Worm (Caenorhabditis elegans) whole organism, young adult: ENCODE data around the gene F38B7.17.

Experiments
- B0336.3 ChIP-seq: fragments of 200-800 bp; sonication (Bioruptor generic); IDR thresholded peaks from 2 replicates; pipeline ENCODE4 v1.3.6; 2022; ENCODE audit warnings: missing genetic modification characterization, missing compliant biosample characterization
- akir-1 ChIP-seq: fragments of 200-800 bp; sonication (Bioruptor generic); optimal IDR thresholded peaks from 2 replicates; lab custom pipeline; 2018; ENCODE audit warnings: mild to moderate bottlenecking, missing genetic modification characterization, moderate library complexity, missing compliant biosample characterization
- attf-3 ChIP-seq: fragments of 200-800 bp; sonication (Bioruptor generic); conservative IDR thresholded peaks from 2 replicates; pipeline ENCODE4 v1.3.6; 2022; ENCODE audit warnings: missing genetic modification reagents, missing genetic modification characterization, missing compliant biosample characterization
- hlh-12 ChIP-seq: sonication (generic microtip); optimal IDR thresholded peaks from 2 replicates; lab custom pipeline; 2016; ENCODE audit warnings: missing genetic modification characterization, missing compliant biosample characterization
- madf-6 ChIP-seq: fragments of 200-800 bp; sonication (Bioruptor generic); IDR thresholded peaks from 2 replicates; pipeline ENCODE4 v1.3.6; 2022; ENCODE audit warnings: missing genetic modification reagents, missing genetic modification characterization, missing compliant biosample characterization
- pha-4 ChIP-seq: fragments of 150-350 bp; sonication (generic microtip); optimal IDR thresholded peaks from 2 replicates; lab custom pipeline; 2014; ENCODE audit warnings: missing biosample characterization, missing genetic modification reagents, missing genetic modification characterization
- snpc-4 ChIP-seq, 5 experiments: fragments of 150-350 bp in 1 of 5; sonication (generic microtip) in 4 of 5; optimal IDR thresholded peaks; 2 replicates each; lab custom pipeline; 2014 to 2018; ENCODE audit warnings: missing genetic modification characterization in 5 of 5, missing biosample characterization in 3 of 5, antibody characterized with exemption in 2 of 5, mild to moderate bottlenecking in 2 of 5, missing compliant biosample characterization in 2 of 5, missing genotype in 2 of 5, moderate library complexity in 2 of 5, missing genetic modification reagents in 1 of 5
- sptf-2 ChIP-seq: fragments of 200-800 bp; sonication (Bioruptor generic); optimal IDR thresholded peaks from 2 replicates; lab custom pipeline; 2018; ENCODE audit warnings: mild to moderate bottlenecking, missing genetic modification characterization, missing compliant biosample characterization

DNA sequence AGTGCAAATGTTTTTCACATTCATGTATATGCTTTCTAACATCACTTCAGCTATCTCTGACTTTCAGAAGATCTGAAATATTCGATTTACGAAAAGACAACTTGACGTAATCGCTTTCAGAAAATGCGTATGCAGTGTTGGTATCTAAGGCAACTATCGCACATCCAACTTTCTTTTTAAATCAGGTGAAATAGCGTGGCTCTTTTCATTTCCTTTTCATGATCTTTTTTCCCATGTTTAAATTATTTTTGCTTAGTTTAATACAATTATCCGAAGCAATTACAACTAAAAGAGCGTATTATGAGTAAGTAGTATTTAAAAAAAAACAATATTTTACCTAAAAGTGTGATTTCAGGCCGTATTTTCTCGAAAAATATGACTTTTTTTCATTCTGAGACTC lies 2.0 kb downstream of the F38B7.17 start, which contains the start of gene F38B7.11:
- TF ChIP-seq hlh-12 (tag; lab: Kevin White, UChicago): no peak
- no peak for TF ChIP-seq madf-6 (GFP tag; lab: Robert Waterston, UW)
- TF ChIP-seq akir-1 (GFP tag; lab: Kevin White, UChicago): no peak
- TF ChIP-seq sptf-2: no peak
- TF ChIP-seq B0336.3 (GFP tag; lab: Robert Waterston, UW): no peak
- TF ChIP-seq snpc-4 (GFP tag; optimal IDR thresholded peaks at IDR 0.05; lab: Kevin White, UChicago): no peak
- TF ChIP-seq snpc-4 (tag; optimal IDR thresholded peaks at IDR 0.05; lab: Kevin White, UChicago): no peak
- TF ChIP-seq pha-4 (tag; lab: Kevin White, UChicago): no peak
- TF ChIP-seq attf-3: no peak
